ENCODE assay signal across 1 fruit fly cellular context in genomic region chrX:6993753-6994152, dm6.
TF ChIP-seq lines count a peak whose summit lies in the region.

No protein-coding gene starts in this region.

TF ChIP-seq in whole organism, embryonic, 481 proteins besides CTCF, POLR2A, EP300 and RAD21 (continued from another document and continues in another):
- TF ChIP-seq CG2889 (GFP tag; IDR thresholded peaks at IDR 0.05; lab: Robert Waterston, UW) (0 out of 3 replicates have a peak, but pooled peaks have one; percentile 6), sisA (GFP tag; IDR thresholded peaks at IDR 0.05; lab: Robert Waterston, UW) (peak; percentile 76), CG9215 (GFP tag; IDR thresholded peaks at IDR 0.05; lab: Robert Waterston, UW) (peak; percentile 72), Oaz (GFP tag; IDR thresholded peaks at IDR 0.05; lab: Robert Waterston, UW) (peak; percentile 69), Camta (GFP tag; optimal IDR thresholded peaks at IDR 0.05; lab: Kevin White, UChicago) (peak; percentile 24), nerfin-2 (GFP tag; IDR thresholded peaks at IDR 0.05; lab: Robert Waterston, UW; ENCODE audit: partially characterized antibody) (no peak), sens-2 (GFP tag; IDR thresholded peaks at IDR 0.05; lab: Robert Waterston, UW) (peak; percentile 72; the same call in 1 of the 2 replicates), GATAe (GFP tag; conservative IDR thresholded peaks at IDR 0.05; lab: Robert Waterston, UW) (peak; percentile 77), lilli (GFP tag; optimal IDR thresholded peaks at IDR 0.05; lab: Kevin White, UChicago) (peak; percentile 75), Opbp (GFP tag; IDR thresholded peaks at IDR 0.05; lab: Robert Waterston, UW; ENCODE audit: partially characterized antibody) (no peak), ci (GFP tag; IDR thresholded peaks at IDR 0.05; lab: Robert Waterston, UW) (peak; percentile 86), fru (optimal IDR thresholded peaks at IDR 0.05; lab: Kevin White, UChicago) (no peak), Dip3 (GFP tag; optimal IDR thresholded peaks at IDR 0.05; lab: Kevin White, UChicago) (peak; percentile 76), CG11723 (GFP tag; optimal IDR thresholded peaks at IDR 0.05; lab: Kevin White, UChicago) (peak; percentile 28), sob (GFP tag; IDR thresholded peaks at IDR 0.05; lab: Robert Waterston, UW) (peak; percentile 80), CG3995 (GFP tag; optimal IDR thresholded peaks at IDR 0.05; lab: Kevin White, UChicago) (peak; percentile 34), Hr39 (optimal IDR thresholded peaks at IDR 0.05; lab: Kevin White, UChicago) (no peak), shn (GFP tag; optimal IDR thresholded peaks at IDR 0.05; lab: Kevin White, UChicago) (peak; percentile 76), CG8944 (GFP tag; optimal IDR thresholded peaks at IDR 0.05; lab: Kevin White, UChicago) (peak; percentile 71), danr (GFP tag; IDR thresholded peaks at IDR 0.05; lab: Robert Waterston, UW) (peak; percentile 64), CG11093 (GFP tag; IDR thresholded peaks at IDR 0.05; lab: Robert Waterston, UW) (peak; percentile 64; the same call in 2 of the 3 replicates), HLH54F (GFP tag; optimal IDR thresholded peaks at IDR 0.05; lab: Kevin White, UChicago) (peak; percentile 67), Ssrp (tag; optimal IDR thresholded peaks at IDR 0.05; lab: Kevin White, UChicago) (peak; percentile 31), slbo (GFP tag; IDR thresholded peaks at IDR 0.05; lab: Robert Waterston, UW) (peak; percentile 86), Sin3A (optimal IDR thresholded peaks at IDR 0.05; lab: Kevin White, UChicago) (no peak), Med (GFP tag; lab: Kevin White, UChicago) (peak; percentile 95), bigmax (GFP tag; optimal IDR thresholded peaks at IDR 0.05; lab: Kevin White, UChicago) (no peak), pb (GFP tag; optimal IDR thresholded peaks at IDR 0.05; lab: Kevin White, UChicago) (peak; percentile 20), CG3726 (GFP tag; IDR thresholded peaks at IDR 0.05; lab: Robert Waterston, UW) (no peak), CG12769 (tag; optimal IDR thresholded peaks at IDR 0.05; lab: Kevin White, UChicago) (peak; percentile 61), B-H2 (GFP tag; optimal IDR thresholded peaks at IDR 0.05; lab: Kevin White, UChicago) (no peak), Dfd (GFP tag; optimal IDR thresholded peaks at IDR 0.05; lab: Kevin White, UChicago) (no peak), Lhr (GFP tag; optimal IDR thresholded peaks at IDR 0.05; lab: Kevin White, UChicago) (peak; percentile 0), ewg (GFP tag; optimal IDR thresholded peaks at IDR 0.05; lab: Kevin White, UChicago) (peak; percentile 46), Mes4 (GFP tag; optimal IDR thresholded peaks at IDR 0.05; lab: Kevin White, UChicago) (peak; percentile 51), jumu (GFP tag; optimal IDR thresholded peaks at IDR 0.05; lab: Kevin White, UChicago) (peak; percentile 56), pzg (GFP tag; optimal IDR thresholded peaks at IDR 0.05; lab: Kevin White, UChicago) (no peak), bcd (GFP tag; optimal IDR thresholded peaks at IDR 0.05; lab: Kevin White, UChicago) (peak; percentile 73), tup (GFP tag; optimal IDR thresholded peaks at IDR 0.05; lab: Kevin White, UChicago) (peak; percentile 0), crol (GFP tag; IDR thresholded peaks at IDR 0.05; lab: Robert Waterston, UW) (no peak), CG2120 (GFP tag; optimal IDR thresholded peaks at IDR 0.05; lab: Kevin White, UChicago) (peak; percentile 85), CG17186 (GFP tag; optimal IDR thresholded peaks at IDR 0.05; lab: Kevin White, UChicago) (no peak), exex (tag; optimal IDR thresholded peaks at IDR 0.05; lab: Kevin White, UChicago) (peak; percentile 6), ftz-f1 (GFP tag; optimal IDR thresholded peaks at IDR 0.05; lab: Kevin White, UChicago) (no peak), nau (GFP tag; optimal IDR thresholded peaks at IDR 0.05; lab: Kevin White, UChicago) (no peak), zen (tag; optimal IDR thresholded peaks at IDR 0.05; lab: Kevin White, UChicago) (peak; percentile 56), E2f2 (GFP tag; IDR thresholded peaks at IDR 0.05; lab: Robert Waterston, UW) (peak; percentile 59; the same call in 1 of the 2 replicates), abd-A (tag; optimal IDR thresholded peaks at IDR 0.05; lab: Kevin White, UChicago) (no peak), CG4617 (GFP tag; optimal IDR thresholded peaks at IDR 0.05; lab: Kevin White, UChicago; ENCODE audit: borderline replicate concordance) (peak; percentile 39), CG8765 (GFP tag; IDR thresholded peaks at IDR 0.05; lab: Robert Waterston, UW) (no peak), tgo (GFP tag; IDR thresholded peaks at IDR 0.05; lab: Robert Waterston, UW) (peak; percentile 85), dmrt99B (tag; optimal IDR thresholded peaks at IDR 0.05; lab: Kevin White, UChicago) (peak; percentile 82), CG13287 (GFP tag; IDR thresholded peaks at IDR 0.05; lab: Robert Waterston, UW; ENCODE audit: partially characterized antibody) (no peak), maf-S (GFP tag; optimal IDR thresholded peaks at IDR 0.05; lab: Kevin White, UChicago) (peak; percentile 72), lab (GFP tag; optimal IDR thresholded peaks at IDR 0.05; lab: Kevin White, UChicago) (peak; percentile 78), Aef1 (GFP tag; IDR thresholded peaks at IDR 0.05; lab: Robert Waterston, UW) (peak; percentile 84), Trl (optimal IDR thresholded peaks at IDR 0.05; lab: Kevin White, UChicago) (peak in 1 of 2 experiments; percentile 35), Trl (GFP tag; optimal IDR thresholded peaks at IDR 0.05; lab: Kevin White, UChicago) (peak; percentile 46), CG33557 (GFP tag; optimal IDR thresholded peaks at IDR 0.05; lab: Kevin White, UChicago) (no peak), esg (GFP tag; conservative IDR thresholded peaks at IDR 0.05; lab: Robert Waterston, UW) (peak; percentile 65), D (optimal IDR thresholded peaks at IDR 0.05; lab: Kevin White, UChicago) (no peak), D (GFP tag; optimal IDR thresholded peaks at IDR 0.05; lab: Kevin White, UChicago) (peak; percentile 41), CG3407 (GFP tag; optimal IDR thresholded peaks at IDR 0.05; lab: Kevin White, UChicago) (peak; percentile 52), gem (tag; optimal IDR thresholded peaks at IDR 0.05; lab: Kevin White, UChicago) (peak; percentile 81), vfl (GFP tag; optimal IDR thresholded peaks at IDR 0.05; lab: Kevin White, UChicago) (peak; percentile 16), CG4282 (GFP tag; optimal IDR thresholded peaks at IDR 0.05; lab: Kevin White, UChicago) (peak; percentile 42), caup (GFP tag; optimal IDR thresholded peaks at IDR 0.05; lab: Kevin White, UChicago; ENCODE audit: severe bottlenecking) (peak; percentile 73), CG18764 (GFP tag; optimal IDR thresholded peaks at IDR 0.05; lab: Kevin White, UChicago) (peak; percentile 37), CG15269 (tag; optimal IDR thresholded peaks at IDR 0.05; lab: Kevin White, UChicago) (peak; percentile 73), wor (GFP tag; IDR thresholded peaks at IDR 0.05; lab: Robert Waterston, UW) (peak; percentile 63), Hey (tag; optimal IDR thresholded peaks at IDR 0.05; lab: Kevin White, UChicago) (no peak), gsb-n (tag; optimal IDR thresholded peaks at IDR 0.05; lab: Kevin White, UChicago) (no peak), HmgZ (tag; optimal IDR thresholded peaks at IDR 0.05; lab: Kevin White, UChicago) (peak; percentile 56), NK7.1 (GFP tag; optimal IDR thresholded peaks at IDR 0.05; lab: Kevin White, UChicago) (peak; percentile 28), CG15601 (tag; optimal IDR thresholded peaks at IDR 0.05; lab: Kevin White, UChicago) (peak; percentile 44), CG10147 (GFP tag; optimal IDR thresholded peaks at IDR 0.05; lab: Kevin White, UChicago) (peak; percentile 42), Fer2 (tag; optimal IDR thresholded peaks at IDR 0.05; lab: Kevin White, UChicago) (peak; percentile 10), CG8388 (GFP tag; optimal IDR thresholded peaks at IDR 0.05; lab: Kevin White, UChicago) (peak; percentile 48), fd102C (GFP tag; optimal IDR thresholded peaks at IDR 0.05; lab: Kevin White, UChicago) (no peak), CG42726 (GFP tag; IDR thresholded peaks at IDR 0.05; lab: Robert Waterston, UW; ENCODE audit: partially characterized antibody) (no peak), CG8089 (GFP tag; optimal IDR thresholded peaks at IDR 0.05; lab: Kevin White, UChicago) (peak; percentile 57), CG4730 (GFP tag; IDR thresholded peaks at IDR 0.05; lab: Robert Waterston, UW) (peak; percentile 73), ase (GFP tag; IDR thresholded peaks at IDR 0.05; lab: Robert Waterston, UW) (peak; percentile 75; the same call in 2 of the 3 replicates), Hr51 (GFP tag; optimal IDR thresholded peaks at IDR 0.05; lab: Kevin White, UChicago) (peak; percentile 31 to 73), CG7372 (GFP tag; IDR thresholded peaks at IDR 0.05; lab: Robert Waterston, UW) (peak; percentile 66), Bdp1 (GFP tag; optimal IDR thresholded peaks at IDR 0.05; lab: Kevin White, UChicago) (peak; percentile 56), lov (optimal IDR thresholded peaks at IDR 0.05; lab: Kevin White, UChicago) (no peak), lov (GFP tag; IDR thresholded peaks at IDR 0.05; lab: Robert Waterston, UW) (0 out of 3 replicates have a peak, but pooled peaks have one; percentile 32), CG31388 (GFP tag; optimal IDR thresholded peaks at IDR 0.05; lab: Kevin White, UChicago) (peak; percentile 59), CG12071 (GFP tag; optimal IDR thresholded peaks at IDR 0.05; lab: Kevin White, UChicago) (peak; percentile 31), pnt (GFP tag; optimal IDR thresholded peaks at IDR 0.05; lab: Kevin White, UChicago) (peak; percentile 45), CG10321 (GFP tag; IDR thresholded peaks at IDR 0.05; lab: Robert Waterston, UW) (no peak), CG13775 (GFP tag; optimal IDR thresholded peaks at IDR 0.05; lab: Kevin White, UChicago) (peak; percentile 63), hkb (optimal IDR thresholded peaks at IDR 0.05; lab: Kevin White, UChicago) (no peak), hkb (GFP tag; IDR thresholded peaks at IDR 0.05; lab: Robert Waterston, UW) (peak; percentile 88), cas (GFP tag; IDR thresholded peaks at IDR 0.05; lab: Robert Waterston, UW) (peak; percentile 67), CG1602 (GFP tag; optimal IDR thresholded peaks at IDR 0.05; lab: Kevin White, UChicago) (peak; percentile 56), al (GFP tag; IDR thresholded peaks at IDR 0.05; lab: Robert Waterston, UW) (peak; percentile 52; the same call in 1 of the 2 replicates), CG10366 (GFP tag; IDR thresholded peaks at IDR 0.05; lab: Robert Waterston, UW) (peak; percentile 80), CG6654 (GFP tag; optimal IDR thresholded peaks at IDR 0.05; lab: Kevin White, UChicago) (peak; percentile 38), disco-r (GFP tag; optimal IDR thresholded peaks at IDR 0.05; lab: Kevin White, UChicago) (no peak), CG6791 (GFP tag; IDR thresholded peaks at IDR 0.05; lab: Robert Waterston, UW; ENCODE audit: partially characterized antibody) (no peak), Xrp1 (GFP tag; IDR thresholded peaks at IDR 0.05; lab: Robert Waterston, UW) (peak; percentile 81), lmd (GFP tag; IDR thresholded peaks at IDR 0.05; lab: Robert Waterston, UW) (peak; percentile 85), sd (tag; optimal IDR thresholded peaks at IDR 0.05; lab: Kevin White, UChicago) (peak; percentile 39), CG13624 (GFP tag; optimal IDR thresholded peaks at IDR 0.05; lab: Kevin White, UChicago) (peak; percentile 77), CG31224 (GFP tag; IDR thresholded peaks at IDR 0.05; lab: Robert Waterston, UW) (peak; percentile 69), zen2 (GFP tag; IDR thresholded peaks at IDR 0.05; lab: Robert Waterston, UW; ENCODE audit: partially characterized antibody) (no peak), CG16863 (GFP tag; optimal IDR thresholded peaks at IDR 0.05; lab: Kevin White, UChicago) (peak; percentile 65), wdn (GFP tag; IDR thresholded peaks at IDR 0.05; lab: Robert Waterston, UW) (peak; percentile 76), CG6683 (GFP tag; optimal IDR thresholded peaks at IDR 0.05; lab: Kevin White, UChicago) (peak; percentile 8), pita (GFP tag; optimal IDR thresholded peaks at IDR 0.05; lab: Kevin White, UChicago) (no peak), CG2678 (tag; optimal IDR thresholded peaks at IDR 0.05; lab: Kevin White, UChicago) (peak; percentile 82), otp (GFP tag; IDR thresholded peaks at IDR 0.05; lab: Robert Waterston, UW) (peak; percentile 82; the same call in 2 of the 3 replicates), CG10267 (tag; optimal IDR thresholded peaks at IDR 0.05; lab: Kevin White, UChicago) (peak; percentile 48), CG18599 (GFP tag; optimal IDR thresholded peaks at IDR 0.05; lab: Kevin White, UChicago) (peak; percentile 81), Hmr (GFP tag; optimal IDR thresholded peaks at IDR 0.05; lab: Kevin White, UChicago) (peak; percentile 76), gcm (GFP tag; optimal IDR thresholded peaks at IDR 0.05; lab: Kevin White, UChicago) (peak; percentile 23), CG2199 (GFP tag; IDR thresholded peaks at IDR 0.05; lab: Robert Waterston, UW) (peak; percentile 57; the same call in 1 of the 3 replicates), grn (GFP tag; optimal IDR thresholded peaks at IDR 0.05; lab: Kevin White, UChicago) (no peak), CG10654 (GFP tag; optimal IDR thresholded peaks at IDR 0.05; lab: Kevin White, UChicago) (peak; percentile 52), HLH4C (GFP tag; IDR thresholded peaks at IDR 0.05; lab: Robert Waterston, UW; ENCODE audit: partially characterized antibody) (no peak), CG12299 (tag; optimal IDR thresholded peaks at IDR 0.05; lab: Kevin White, UChicago) (peak; percentile 45), CG10274 (GFP tag; optimal IDR thresholded peaks at IDR 0.05; lab: Kevin White, UChicago) (peak; percentile 67), dm (GFP tag; optimal IDR thresholded peaks at IDR 0.05; lab: Kevin White, UChicago) (peak; percentile 48), pan (optimal IDR thresholded peaks at IDR 0.05; lab: Kevin White, UChicago) (no peak), pan (GFP tag; optimal IDR thresholded peaks at IDR 0.05 in 1 of 2, IDR thresholded peaks at IDR 0.05 in 1 of 2) (peak in 1 of 2 experiments; percentile 85), Deaf1 (tag; optimal IDR thresholded peaks at IDR 0.05; lab: Kevin White, UChicago) (no peak), gce (GFP tag; IDR thresholded peaks at IDR 0.05; lab: Robert Waterston, UW) (peak; percentile 67; the same call in 2 of the 3 replicates), eve (GFP tag; optimal IDR thresholded peaks at IDR 0.05; lab: Kevin White, UChicago) (peak in 1 of 2 experiments; percentile 64), hb (GFP tag; IDR thresholded peaks at IDR 0.05; lab: Robert Waterston, UW; ENCODE audit: partially characterized antibody) (no peak)
